Worm (Caenorhabditis elegans): ENCODE data around the gene agl-1.

DNA sequence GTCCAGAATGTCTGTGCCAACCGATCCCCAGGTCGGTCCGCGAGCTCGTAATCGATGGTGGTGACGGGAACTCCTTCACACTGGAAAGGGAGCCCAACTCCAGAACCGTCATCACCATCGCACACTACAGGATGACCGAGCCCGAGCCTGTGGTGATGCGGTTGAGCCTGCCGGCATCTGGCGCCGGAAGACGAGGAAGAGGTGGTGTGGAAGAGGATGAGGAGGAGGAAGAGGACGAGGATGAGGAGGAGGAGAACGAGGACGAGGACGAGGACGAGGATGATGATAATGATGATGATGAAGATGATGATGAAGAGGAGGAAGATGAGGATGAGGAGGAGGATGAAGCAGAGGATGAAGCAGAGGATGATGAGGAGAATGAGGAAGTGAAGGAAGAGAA lies 39.9 kb downstream of the agl-1 start, which contains the start of gene Y54G11A.14:
- TF ChIP-seq him-1 (tag; optimal IDR thresholded peaks at IDR 0.05) (no peak), dao-5 (tag; optimal IDR thresholded peaks at IDR 0.05) (no peak)
